Fruit fly (Drosophila melanogaster): Measurements from ENCODE around the gene CG6330.

DNA sequence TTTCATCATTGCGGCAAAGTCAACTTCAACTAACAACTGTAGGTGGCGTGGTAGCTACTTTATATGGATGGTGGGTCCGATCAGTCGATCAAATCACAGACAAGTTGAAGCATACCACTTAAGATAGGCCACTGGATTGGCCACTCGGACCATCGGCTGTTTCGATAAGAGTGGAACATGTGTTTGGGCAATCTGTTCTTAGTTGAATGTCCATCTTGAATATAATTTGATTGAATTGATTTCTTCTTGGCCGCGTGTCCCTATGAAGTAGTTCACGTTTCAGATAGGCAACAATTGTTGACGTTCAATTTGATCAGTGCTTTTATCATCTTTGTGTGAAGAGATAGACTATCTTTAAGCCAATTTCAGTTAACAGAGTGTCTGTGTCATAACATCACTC is 48.7 kb upstream of the CG6330 start, which contains the start of gene CG6295:
- TF ChIP-seq insv (optimal IDR thresholded peaks at IDR 0.05) (no peak), psq (optimal IDR thresholded peaks at IDR 0.05) (no peak), h (optimal IDR thresholded peaks at IDR 0.05) (no peak)

Measured in Kc167 (cell line).